Worm (Caenorhabditis elegans): Measurements from ENCODE around the gene C27D8.3.

The C27D8.3 gene

DNA sequence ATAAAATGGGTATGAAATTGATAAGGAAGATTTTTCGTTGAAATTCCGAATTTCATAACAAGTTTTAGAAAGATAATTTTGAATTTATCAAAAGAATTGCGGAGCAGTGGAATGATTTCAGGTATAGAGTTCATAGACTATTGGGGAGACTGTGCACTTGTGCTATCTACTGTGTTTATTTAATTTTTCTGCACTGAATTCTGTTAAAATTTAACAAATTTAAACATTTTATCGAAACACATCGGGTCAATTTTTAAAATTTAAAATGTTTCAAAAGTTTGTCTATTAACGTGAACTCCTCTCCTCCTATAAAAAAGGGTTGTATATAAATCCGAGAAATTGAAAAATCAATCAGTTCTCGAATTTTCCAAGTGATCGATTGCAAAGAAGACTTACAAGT, 6.0 kb upstream of the C27D8.3 start, which contains the start of gene C27D8.1:
Gene C27D8.1, plus strand, starts transcription at position 301 of the 400 bp plus-strand sequence.
- TF ChIP-seq ztf-11 (tag; optimal IDR thresholded peaks at IDR 0.05) = no peak
- peak; percentile 30 for TF ChIP-seq elt-2 (tag; optimal IDR thresholded peaks at IDR 0.05)

DNA sequence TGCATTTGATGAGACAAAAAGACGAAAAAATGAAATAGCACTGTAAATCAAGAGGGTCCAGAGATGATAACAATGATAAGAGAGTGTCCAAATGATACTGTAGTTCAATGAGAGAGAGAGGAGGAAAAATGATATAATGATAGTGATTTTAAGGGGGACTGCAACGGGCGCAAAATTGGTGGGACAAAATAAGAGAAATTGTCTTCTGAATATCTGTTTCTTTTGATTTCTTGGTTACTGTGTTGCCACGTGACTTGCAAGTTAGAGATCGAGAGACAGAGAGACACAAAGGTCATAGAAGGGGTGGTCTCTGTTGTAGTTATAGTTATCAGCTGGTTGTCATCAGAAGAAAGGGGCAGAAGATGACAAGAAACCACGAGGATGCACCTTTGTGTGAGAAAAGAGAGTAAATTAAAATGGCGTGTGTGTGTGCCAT, 4.4 kb upstream of the C27D8.3 start:
- peak; percentile 38 for TF ChIP-seq R02D3.7 (tag; optimal IDR thresholded peaks at IDR 0.05)
- TF ChIP-seq elt-3 (tag; optimal IDR thresholded peaks at IDR 0.05) = peak in 2 of 3 experiments; percentile 89 to 90
- peak; percentile 68 for TF ChIP-seq nhr-23 (tag; optimal IDR thresholded peaks at IDR 0.05)
- TF ChIP-seq elt-2 (tag; optimal IDR thresholded peaks at IDR 0.05) = peak; percentile 82
- peak; percentile 10 for TF ChIP-seq nfya-1 (tag; optimal IDR thresholded peaks at IDR 0.05; ENCODE audit: insufficient read depth)
- TF ChIP-seq nhr-28 (tag; optimal IDR thresholded peaks at IDR 0.05) = no peak
- TF ChIP-seq pha-4 (tag; optimal IDR thresholded peaks at IDR 0.05) = peak; percentile 32
- no peak for TF ChIP-seq daf-12 (tag; optimal IDR thresholded peaks at IDR 0.05)
- peak; percentile 59 for TF ChIP-seq mdl-1 (tag; optimal IDR thresholded peaks at IDR 0.05)
- peak; percentile 13 for TF ChIP-seq pqm-1 (tag; optimal IDR thresholded peaks at IDR 0.05)
- TF ChIP-seq ceh-28 (tag; optimal IDR thresholded peaks at IDR 0.05) = peak; percentile 36
- TF ChIP-seq nhr-43 (tag; optimal IDR thresholded peaks at IDR 0.05; ENCODE audit: poor library complexity, severe bottlenecking) = peak; percentile 84
- TF ChIP-seq jun-1 (tag; optimal IDR thresholded peaks at IDR 0.05) = peak; percentile 54
- TF ChIP-seq ZK546.5 (tag; optimal IDR thresholded peaks at IDR 0.05) = no peak
- TF ChIP-seq ztf-4 (tag; optimal IDR thresholded peaks at IDR 0.05) = no peak
- TF ChIP-seq nhr-25 (tag; optimal IDR thresholded peaks at IDR 0.05) = peak; percentile 85

DNA sequence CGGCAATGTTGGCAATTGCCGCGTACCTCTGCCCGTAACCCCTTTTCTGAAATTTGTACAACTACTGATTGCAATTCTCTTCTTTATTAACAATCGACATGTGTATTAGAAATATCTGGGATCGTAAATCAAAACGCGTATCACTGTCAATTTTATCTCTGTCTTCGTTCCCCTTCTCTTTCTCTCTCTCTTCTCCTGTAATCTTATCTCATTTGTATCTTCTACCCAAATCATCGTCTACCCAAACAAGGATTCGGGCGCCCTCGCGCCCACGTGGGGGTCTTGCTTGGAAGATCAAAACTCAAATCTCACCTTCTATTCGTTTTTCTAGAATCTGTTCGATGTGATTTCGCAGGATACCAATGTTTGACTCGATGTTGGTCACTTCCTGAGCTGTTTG, 548 bp downstream of the C27D8.3 start, which contains the start of gene C27D8.2:
Gene C27D8.2, plus strand, starts transcription at position 222 of the 400 bp plus-strand sequence.
- TF ChIP-seq ceh-9 (tag; optimal IDR thresholded peaks at IDR 0.05) (no peak), nhr-23 (tag; optimal IDR thresholded peaks at IDR 0.05) (peak; percentile 48), mdl-1 (tag; optimal IDR thresholded peaks at IDR 0.05) (peak; percentile 20), skn-1 (tag; optimal IDR thresholded peaks at IDR 0.05) (no peak), elt-3 (tag; optimal IDR thresholded peaks at IDR 0.05) (peak in 1 of 3 experiments; percentile 34), nhr-43 (tag; optimal IDR thresholded peaks at IDR 0.05; ENCODE audit: poor library complexity, severe bottlenecking) (peak; percentile 63), nhr-25 (tag; optimal IDR thresholded peaks at IDR 0.05) (peak; percentile 34)

DNA sequence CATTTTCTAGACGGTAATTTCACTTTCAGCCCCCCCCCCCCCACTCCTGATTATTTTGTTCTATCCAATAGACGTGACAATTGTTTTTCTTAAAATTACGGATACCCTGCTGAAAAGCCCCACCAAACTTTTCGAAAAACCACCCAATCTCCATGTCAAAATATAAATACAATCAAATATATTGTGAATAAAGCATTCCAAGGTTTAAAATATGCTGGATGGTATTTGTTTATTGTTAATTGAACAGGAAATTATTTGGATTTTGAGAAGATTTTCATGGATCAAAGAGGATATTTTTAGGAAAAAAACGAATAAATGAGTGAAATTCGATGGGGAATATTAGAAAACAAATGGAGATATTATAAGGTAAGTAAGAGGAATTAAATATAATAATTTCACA, 7.7 kb downstream of the C27D8.3 start, which contains the start of gene C27D8.4:
Gene C27D8.4, plus strand, starts transcription at position 301 of the 400 bp plus-strand sequence.
- TF ChIP-seq fkh-10 (GFP tag; optimal IDR thresholded peaks at IDR 0.05) (no peak), nhr-28 (tag; optimal IDR thresholded peaks at IDR 0.05) (no peak), zag-1 (tag; optimal IDR thresholded peaks at IDR 0.05) (no peak), unc-39 (tag; optimal IDR thresholded peaks at IDR 0.05) (no peak), nhr-43 (tag; optimal IDR thresholded peaks at IDR 0.05; ENCODE audit: poor library complexity, severe bottlenecking) (no peak), snpc-4 (tag; optimal IDR thresholded peaks at IDR 0.05) (no peak), R02D3.7 (tag; optimal IDR thresholded peaks at IDR 0.05) (no peak), nhr-23 (tag; optimal IDR thresholded peaks at IDR 0.05) (no peak), elt-2 (tag; optimal IDR thresholded peaks at IDR 0.05) (no peak), nhr-25 (tag; optimal IDR thresholded peaks at IDR 0.05) (no peak)

- TF ChIP-seq nhr-11 (tag; optimal IDR thresholded peaks at IDR 0.05) (no peak), ceh-82 (tag; optimal IDR thresholded peaks at IDR 0.05) (no peak), pqm-1 (tag; optimal IDR thresholded peaks at IDR 0.05) (no peak), skn-1 (tag; optimal IDR thresholded peaks at IDR 0.05) (no peak), aly-2 (tag; optimal IDR thresholded peaks at IDR 0.05) (no peak), ztf-4 (tag; optimal IDR thresholded peaks at IDR 0.05) (no peak), nhr-237 (tag; optimal IDR thresholded peaks at IDR 0.05) (no peak), nhr-28 (tag; optimal IDR thresholded peaks at IDR 0.05) (no peak), nhr-76 (tag; optimal IDR thresholded peaks at IDR 0.05) (no peak), unc-62 (GFP tag; optimal IDR thresholded peaks at IDR 0.05) (no peak), nhr-12 (tag; optimal IDR thresholded peaks at IDR 0.05) (no peak), ama-1 (optimal IDR thresholded peaks at IDR 0.05) (no peak), ztf-11 (tag; optimal IDR thresholded peaks at IDR 0.05) (no peak), elt-2 (tag; optimal IDR thresholded peaks at IDR 0.05) (no peak), lin-39 (tag; optimal IDR thresholded peaks at IDR 0.05) (no peak), elt-3 (tag; optimal IDR thresholded peaks at IDR 0.05) (no peak), daf-12 (tag; optimal IDR thresholded peaks at IDR 0.05) (no peak), fkh-10 (GFP tag; optimal IDR thresholded peaks at IDR 0.05) (no peak), nfya-1 (tag; optimal IDR thresholded peaks at IDR 0.05; ENCODE audit: insufficient read depth) (no peak), sea-2 (GFP tag; optimal IDR thresholded peaks at IDR 0.05) (no peak)
These were observed 10.6 kb downstream of the C27D8.3 start for ce11 chrIV:12700944-12701343.
